Worm (Caenorhabditis elegans) whole organism, young adult: ENCODE data around the gene F42F12.4.

Experiments used
- D2030.7 ChIP-seq: fragments of 200-800 bp; sonication (Bioruptor generic); IDR thresholded peaks from 2 replicates; pipeline ENCODE4 v1.3.6; 2022; ENCODE audit warnings: missing genetic modification reagents, missing genetic modification characterization, missing compliant biosample characterization
- F22D6.2 ChIP-seq: sonication (generic microtip); optimal IDR thresholded peaks from 2 replicates; lab custom pipeline; 2016; ENCODE audit warnings: mild to moderate bottlenecking, missing genetic modification characterization, missing compliant biosample characterization
- ama-1 ChIP-seq, 3 experiments: fragments of 150-350 bp in 1 of 3; sonication (generic microtip) in 2 of 3; optimal IDR thresholded peaks; 2 replicates each; lab custom pipeline; 2014 to 2018; ENCODE audit warnings: missing biosample characterization in 2 of 3, missing genetic modification characterization in 2 of 3, missing genetic modification reagents in 2 of 3
- atf-7 ChIP-seq: sonication (generic microtip); optimal IDR thresholded peaks from 2 replicates; lab custom pipeline; 2017; ENCODE audit warnings: mild to moderate bottlenecking, missing genetic modification characterization, missing compliant biosample characterization
- dpff-1 ChIP-seq: sonication (generic microtip); optimal IDR thresholded peaks from 2 replicates; lab custom pipeline; 2017; ENCODE audit warnings: mild to moderate bottlenecking, missing genetic modification characterization, missing compliant biosample characterization
- egl-18 ChIP-seq: fragments of 200-800 bp; sonication (Bioruptor generic); IDR thresholded peaks from 2 replicates; pipeline ENCODE4 v1.3.6; 2022; ENCODE audit warnings: missing genetic modification reagents, missing genetic modification characterization, missing compliant biosample characterization
- let-607 ChIP-seq, 2 experiments: fragments of 200-800 bp in 1 of 2; sonication (Bioruptor generic) in 1 of 2; sonication (generic microtip) in 1 of 2; optimal IDR thresholded peaks; 2 replicates each; lab custom pipeline; 2016 to 2018; ENCODE audit warnings: mild to moderate bottlenecking in 2 of 2, missing compliant biosample characterization in 2 of 2, missing genetic modification characterization in 2 of 2, moderate library complexity in 2 of 2, missing genotype in 1 of 2
- pha-4 ChIP-seq: fragments of 150-350 bp; sonication (generic microtip); optimal IDR thresholded peaks from 2 replicates; lab custom pipeline; 2014; ENCODE audit warnings: missing biosample characterization, missing genetic modification reagents, missing genetic modification characterization
- rcor-1 ChIP-seq: fragments of 200-800 bp; sonication (Bioruptor generic); IDR thresholded peaks from 2 replicates; pipeline ENCODE4 v1.3.6; 2022; ENCODE audit warnings: missing genetic modification reagents, missing genetic modification characterization, missing compliant biosample characterization
- sea-2 ChIP-seq: fragments of 200-800 bp; sonication (Bioruptor generic); IDR thresholded peaks from 2 replicates; pipeline ENCODE4 v1.3.6; 2022; ENCODE audit warnings: missing genetic modification characterization, missing compliant biosample characterization

- TF ChIP-seq rcor-1 (no peak), pha-4 (no peak), atf-7 (tag; lab: Kevin White, UChicago) (no peak), D2030.7 (GFP tag; lab: Robert Waterston, UW) (no peak), egl-18 (GFP tag; lab: Robert Waterston, UW) (no peak), F22D6.2 (tag; lab: Kevin White, UChicago) (no peak), sea-2 (GFP tag; lab: Robert Waterston, UW) (no peak), dpff-1 (no peak), let-607 (tag; optimal IDR thresholded peaks at IDR 0.05; lab: Kevin White, UChicago) (no peak), ama-1 (optimal IDR thresholded peaks at IDR 0.05; lab: Kevin White, UChicago) (no peak), ama-1 (GFP tag; optimal IDR thresholded peaks at IDR 0.05; lab: Kevin White, UChicago) (no peak)
Measured at ce11 chrX:12315268-12315667, 37.5 kb downstream of the F42F12.4 start, which contains the start of gene xtr-2.
